2 worm cellular contexts compared by ENCODE assay signal in the genomic region with DNA sequence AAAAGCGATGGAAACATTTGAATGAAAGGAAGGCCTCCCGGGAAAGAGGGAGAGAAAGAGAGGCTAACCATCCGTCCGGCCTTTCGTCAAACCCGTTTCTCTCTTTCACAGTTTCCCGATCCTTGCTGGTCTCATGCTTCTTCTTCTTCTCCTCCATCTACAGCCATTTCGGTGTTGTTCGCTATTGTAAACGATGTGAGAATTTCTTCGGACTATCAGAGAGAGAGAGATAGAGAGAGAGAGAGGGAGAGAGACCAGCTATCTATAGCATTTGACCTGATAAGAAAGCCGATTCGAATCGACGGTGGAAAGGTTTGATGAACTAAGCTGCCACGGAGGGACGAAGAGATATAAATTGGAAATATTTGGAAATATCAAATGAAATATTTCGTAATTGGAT.
TF ChIP-seq lines count a peak whose summit lies in the region.

No protein-coding gene starts in this region.

TF ChIP-seq in whole organism, L2 larva, 48 proteins besides CTCF, POLR2A, EP300 and RAD21 (continued from another document):
- TF ChIP-seq unc-39 (tag; optimal IDR thresholded peaks at IDR 0.05; lab: Kevin White, UChicago): no peak
- TF ChIP-seq mbf-1 (tag; optimal IDR thresholded peaks at IDR 0.05; lab: Kevin White, UChicago): no peak
- TF ChIP-seq sma-9 (GFP tag; optimal IDR thresholded peaks at IDR 0.05; lab: Kevin White, UChicago): no peak
- no peak for TF ChIP-seq sma-9 (tag; optimal IDR thresholded peaks at IDR 0.05; lab: Kevin White, UChicago)
- no peak for TF ChIP-seq dmd-4 (tag; optimal IDR thresholded peaks at IDR 0.05; lab: Kevin White, UChicago)
- peak; percentile 74 for TF ChIP-seq nhr-21 (tag; optimal IDR thresholded peaks at IDR 0.05; lab: Kevin White, UChicago)
- TF ChIP-seq ztf-1 (GFP tag; conservative IDR thresholded peaks at IDR 0.05; lab: Robert Waterston, UW): no peak
- TF ChIP-seq ztf-4 (tag; optimal IDR thresholded peaks at IDR 0.05; lab: Kevin White, UChicago): no peak
- TF ChIP-seq elt-3 (tag; optimal IDR thresholded peaks at IDR 0.05; lab: Kevin White, UChicago): no peak
- TF ChIP-seq aly-2 (tag; optimal IDR thresholded peaks at IDR 0.05; lab: Kevin White, UChicago): no peak
- no peak for TF ChIP-seq mdl-1 (tag; optimal IDR thresholded peaks at IDR 0.05; lab: Kevin White, UChicago)
- no peak for TF ChIP-seq crh-2 (tag; optimal IDR thresholded peaks at IDR 0.05; lab: Kevin White, UChicago)
- TF ChIP-seq nhr-10 (tag; optimal IDR thresholded peaks at IDR 0.05; lab: Kevin White, UChicago): no peak
- no peak for TF ChIP-seq sma-3 (GFP tag; optimal IDR thresholded peaks at IDR 0.05; lab: Kevin White, UChicago)

TF ChIP-seq in whole organism, L4 larva, 104 proteins besides CTCF, POLR2A, EP300 and RAD21 (continued from another document):
- no peak for TF ChIP-seq saeg-2 (GFP tag; IDR thresholded peaks at IDR 0.05; lab: Robert Waterston, UW)
